Fruit fly (Drosophila melanogaster) whole organism, embryonic: ENCODE measurements around the gene Cdk1.

Experiments used
- Abd-B ChIP-seq: fragments of 200-800 bp; sonication (Bioruptor generic); optimal IDR thresholded peaks from 2 replicates; lab custom pipeline; 2018; ENCODE audit warnings: missing biosample characterization, mild to moderate bottlenecking, missing genetic modification characterization, moderate library complexity
- Asciz ChIP-seq: fragments of 200-800 bp; sonication (Bioruptor generic); optimal IDR thresholded peaks from 2 replicates; lab custom pipeline; 2017; ENCODE audit warnings: missing biosample characterization, mild to moderate bottlenecking, missing genetic modification characterization, missing genetic modification reagents
- BEAF-32 ChIP-seq: fragments of 200-800 bp; sonication (Bioruptor generic); optimal IDR thresholded peaks from 3 replicates; lab custom pipeline; 2017; ENCODE audit warnings: missing biosample characterization, missing genetic modification characterization, mild to moderate bottlenecking, moderate library complexity, missing genetic modification reagents
- Bdp1 ChIP-seq: fragments of 200-800 bp; sonication (Bioruptor generic); optimal IDR thresholded peaks from 3 replicates; lab custom pipeline; 2016; ENCODE audit warnings: missing biosample characterization, missing genetic modification characterization
- CG10321 ChIP-seq: fragments of 200-800 bp; sonication (Bioruptor generic); IDR thresholded peaks from 2 replicates; pipeline ENCODE4 v1.3.6; 2022; ENCODE audit warnings: missing biosample characterization, missing genetic modification characterization
- CG12391 ChIP-seq: fragments of 200-800 bp; sonication (Bioruptor generic); optimal IDR thresholded peaks from 3 replicates; lab custom pipeline; 2018; ENCODE audit warnings: missing biosample characterization, mild to moderate bottlenecking, missing genetic modification characterization, moderate library complexity
- CG14050 ChIP-seq: fragments of 200-800 bp; sonication (Bioruptor generic); IDR thresholded peaks from 3 replicates; pipeline ENCODE4 v1.3.6; 2022; ENCODE audit warnings: missing biosample characterization, missing genetic modification characterization
- CG14441 ChIP-seq: fragments of 200-800 bp; sonication (Bioruptor generic); IDR thresholded peaks from 2 replicates; pipeline ENCODE4 v1.3.6; 2022; ENCODE audit warnings: missing biosample characterization, missing genetic modification characterization
- CG1647 ChIP-seq: fragments of 200-800 bp; sonication (Bioruptor generic); optimal IDR thresholded peaks from 3 replicates; lab custom pipeline; 2016; ENCODE audit warnings: missing biosample characterization, missing genetic modification characterization
- CG16779 ChIP-seq: fragments of 200-800 bp; sonication (Bioruptor generic); IDR thresholded peaks from 2 replicates; pipeline ENCODE4 v1.3.6; 2022; ENCODE audit warnings: missing biosample characterization, missing genetic modification characterization
- CG16815 ChIP-seq: fragments of 200-800 bp; sonication (Bioruptor generic); optimal IDR thresholded peaks from 3 replicates; lab custom pipeline; 2017; ENCODE audit warnings: missing biosample characterization, mild to moderate bottlenecking, missing genetic modification characterization
- CG17359 ChIP-seq: fragments of 200-800 bp; sonication (Bioruptor generic); optimal IDR thresholded peaks from 3 replicates; lab custom pipeline; 2018; ENCODE audit warnings: missing biosample characterization, mild to moderate bottlenecking, missing genetic modification characterization, moderate library complexity
- CG17361 ChIP-seq: fragments of 200-800 bp; sonication (Bioruptor generic); IDR thresholded peaks from 3 replicates; pipeline ENCODE4 v1.3.6; 2022; ENCODE audit warnings: missing biosample characterization, missing genetic modification characterization
- CG2678 ChIP-seq: fragments of 200-800 bp; sonication (Bioruptor generic); optimal IDR thresholded peaks from 3 replicates; lab custom pipeline; 2019; ENCODE audit warnings: missing biosample characterization, mild to moderate bottlenecking, missing genetic modification characterization, moderate library complexity
- CG30403 ChIP-seq: fragments of 200-800 bp; sonication (Bioruptor generic); optimal IDR thresholded peaks from 3 replicates; lab custom pipeline; 2016; ENCODE audit warnings: missing biosample characterization, missing genetic modification characterization
- CG3065 ChIP-seq: fragments of 200-800 bp; sonication (Bioruptor generic); optimal IDR thresholded peaks from 2 replicates; lab custom pipeline; 2016; ENCODE audit warnings: missing biosample characterization, missing genetic modification characterization
- CG4404 ChIP-seq: fragments of 200-800 bp; sonication (Bioruptor generic); IDR thresholded peaks from 2 replicates; pipeline ENCODE4 v1.3.6; 2022; ENCODE audit warnings: missing biosample characterization, missing genetic modification characterization
- CG6272 ChIP-seq: fragments of 200-800 bp; sonication (Bioruptor generic); IDR thresholded peaks from 2 replicates; pipeline ENCODE4 v1.3.6; 2022; ENCODE audit warnings: missing biosample characterization, missing genetic modification characterization
- CG6791 ChIP-seq: fragments of 200-800 bp; sonication (Bioruptor generic); IDR thresholded peaks from 3 replicates; pipeline ENCODE4 v1.3.6; 2022; ENCODE audit warnings: missing biosample characterization, missing genetic modification characterization; ENCODE audit not compliant: partially characterized antibody
- CG7745 ChIP-seq: fragments of 200-800 bp; sonication (Bioruptor generic); optimal IDR thresholded peaks from 2 replicates; lab custom pipeline; 2018; ENCODE audit warnings: missing biosample characterization, mild to moderate bottlenecking, missing genetic modification characterization, moderate library complexity
- CG8281 ChIP-seq: fragments of 200-800 bp; sonication (Bioruptor generic); optimal IDR thresholded peaks from 2 replicates; lab custom pipeline; 2018; ENCODE audit warnings: missing biosample characterization, mild to moderate bottlenecking, missing genetic modification characterization, moderate library complexity
- CG8388 ChIP-seq: fragments of 200-800 bp; sonication (Bioruptor generic); optimal IDR thresholded peaks from 2 replicates; lab custom pipeline; 2019; ENCODE audit warnings: missing biosample characterization, mild to moderate bottlenecking, missing genetic modification characterization, moderate library complexity
- E2f1 ChIP-seq: fragments of 200-800 bp; sonication (Bioruptor generic); IDR thresholded peaks from 2 replicates; pipeline ENCODE4 v1.3.6; 2022; ENCODE audit warnings: missing biosample characterization, missing genetic modification characterization
- GATAe ChIP-seq: fragments of 200-800 bp; sonication (Bioruptor generic); conservative IDR thresholded peaks from 2 replicates; pipeline ENCODE4 v1.3.6; 2022; ENCODE audit warnings: missing biosample characterization, missing genetic modification characterization
- Hr3 ChIP-seq: fragments of 200-800 bp; sonication (Bioruptor generic); optimal IDR thresholded peaks from 3 replicates; lab custom pipeline; 2016; ENCODE audit warnings: missing biosample characterization, missing genetic modification characterization
- Hr78 ChIP-seq, 2 experiments: fragments of 200-800 bp in 1 of 2; fragments of >200 bp in 1 of 2; sonication (Bioruptor generic) in 1 of 2; optimal IDR thresholded peaks; 2 replicates each; lab custom pipeline; 2017 to 2019; ENCODE audit warnings: missing biosample characterization in 2 of 2, missing genetic modification characterization in 2 of 2, mild to moderate bottlenecking in 1 of 2, moderate library complexity in 1 of 2
- Lhr ChIP-seq: fragments of 200-800 bp; sonication (Bioruptor generic); optimal IDR thresholded peaks from 3 replicates; lab custom pipeline; 2017; ENCODE audit warnings: mild to moderate bottlenecking, missing biosample characterization, missing genetic modification reagents, missing genetic modification characterization
- Meics ChIP-seq: fragments of 200-800 bp; sonication (Bioruptor generic); optimal IDR thresholded peaks from 2 replicates; lab custom pipeline; 2017; ENCODE audit warnings: missing biosample characterization, mild to moderate bottlenecking, missing genetic modification characterization
- NC2β ChIP-seq: fragments of 200-800 bp; sonication (Bioruptor generic); optimal IDR thresholded peaks from 2 replicates; lab custom pipeline; 2016; ENCODE audit warnings: missing biosample characterization, missing genetic modification characterization
- Optix ChIP-seq: fragments of 200-800 bp; sonication (Bioruptor generic); IDR thresholded peaks from 3 replicates; pipeline ENCODE4 v1.3.6; 2022; ENCODE audit warnings: missing biosample characterization, missing genetic modification characterization
- Trl ChIP-seq, 3 experiments: fragments of >200 bp in 2 of 3; fragments of 200-800 bp in 1 of 3; sonication (Bioruptor generic) in 1 of 3; optimal IDR thresholded peaks; 2 replicates in 1 of 3; 3 replicates in 2 of 3; lab custom pipeline; 2016 to 2017; ENCODE audit warnings: missing biosample characterization in 1 of 3, missing genetic modification characterization in 1 of 3
- Vsx1 ChIP-seq: fragments of 200-800 bp; sonication (Bioruptor generic); optimal IDR thresholded peaks from 2 replicates; lab custom pipeline; 2017; ENCODE audit warnings: missing biosample characterization, mild to moderate bottlenecking, missing genetic modification characterization, missing genetic modification reagents
- YL-1 ChIP-seq: fragments of 200-800 bp; sonication (Bioruptor generic); optimal IDR thresholded peaks from 3 replicates; lab custom pipeline; 2017; ENCODE audit warnings: missing biosample characterization, mild to moderate bottlenecking, missing genetic modification characterization
- ap ChIP-seq: fragments of 200-800 bp; sonication (Bioruptor generic); IDR thresholded peaks from 2 replicates; pipeline ENCODE4 v1.3.6; 2022; ENCODE audit warnings: missing biosample characterization, missing genetic modification characterization
- ato ChIP-seq: fragments of 200-800 bp; sonication (Bioruptor generic); IDR thresholded peaks from 2 replicates; pipeline ENCODE4 v1.3.6; 2022; ENCODE audit warnings: missing biosample characterization, missing genetic modification characterization; ENCODE audit not compliant: partially characterized antibody
- ci ChIP-seq: fragments of 200-800 bp; sonication (Bioruptor generic); IDR thresholded peaks from 3 replicates; pipeline ENCODE4 v1.3.6; 2022; ENCODE audit warnings: missing biosample characterization, missing genetic modification characterization
- corto ChIP-seq: fragments of 200-800 bp; sonication (Bioruptor generic); optimal IDR thresholded peaks from 2 replicates; lab custom pipeline; 2016; ENCODE audit warnings: missing biosample characterization, mild to moderate bottlenecking, missing genetic modification characterization, moderate library complexity
- dan ChIP-seq: fragments of 200-800 bp; sonication (Bioruptor generic); IDR thresholded peaks from 2 replicates; pipeline ENCODE4 v1.3.6; 2022; ENCODE audit warnings: missing biosample characterization, missing genetic modification characterization
- dpn ChIP-seq, 2 experiments: fragments of 200-800 bp; sonication (Bioruptor generic); optimal IDR thresholded peaks; 3 replicates each; lab custom pipeline; 2016; ENCODE audit warnings: missing biosample characterization in 2 of 2, missing genetic modification characterization in 2 of 2
- emc ChIP-seq: fragments of 200-800 bp; sonication (Bioruptor generic); optimal IDR thresholded peaks from 2 replicates; lab custom pipeline; 2016; ENCODE audit warnings: missing biosample characterization, missing genetic modification characterization
- en ChIP-seq: fragments of 200-800 bp; sonication (Bioruptor generic); optimal IDR thresholded peaks from 2 replicates; lab custom pipeline; 2016; ENCODE audit warnings: missing biosample characterization, missing genetic modification characterization
- eyg ChIP-seq: fragments of 200-800 bp; sonication (Bioruptor generic); optimal IDR thresholded peaks from 3 replicates; lab custom pipeline; 2016; ENCODE audit warnings: missing biosample characterization, missing genetic modification characterization
- gcm2 ChIP-seq: fragments of 200-800 bp; sonication (Bioruptor generic); optimal IDR thresholded peaks from 2 replicates; lab custom pipeline; 2016; ENCODE audit warnings: missing biosample characterization, missing genetic modification characterization
- nmo ChIP-seq: fragments of 200-800 bp; sonication (Bioruptor generic); optimal IDR thresholded peaks from 2 replicates; lab custom pipeline; 2018; ENCODE audit warnings: missing biosample characterization, mild to moderate bottlenecking, missing genetic modification characterization, moderate library complexity
- otp ChIP-seq: fragments of 200-800 bp; sonication (Bioruptor generic); IDR thresholded peaks from 3 replicates; pipeline ENCODE4, ENCODE4 v1.3.6; 2022; ENCODE audit warnings: missing biosample characterization, missing genetic modification characterization
- psq ChIP-seq: fragments of 200-800 bp; sonication (Bioruptor generic); optimal IDR thresholded peaks from 2 replicates; lab custom pipeline; 2017; ENCODE audit warnings: missing biosample characterization, missing genetic modification characterization
- tap ChIP-seq: fragments of 200-800 bp; optimal IDR thresholded peaks from 3 replicates; lab custom pipeline; 2019; ENCODE audit warnings: missing biosample characterization, mild to moderate bottlenecking, missing genetic modification characterization, moderate library complexity
- vfl ChIP-seq: fragments of 200-800 bp; sonication (Bioruptor generic); optimal IDR thresholded peaks from 2 replicates; lab custom pipeline; 2016; ENCODE audit warnings: missing biosample characterization, missing genetic modification characterization
- zfh1 ChIP-seq: fragments of 200-800 bp; sonication (Bioruptor generic); IDR thresholded peaks from 3 replicates; pipeline ENCODE4 v1.3.6; 2022; ENCODE audit warnings: missing biosample characterization, missing genetic modification characterization
- zfh2 ChIP-seq: fragments of 200-800 bp; sonication (Bioruptor generic); optimal IDR thresholded peaks from 2 replicates; lab custom pipeline; 2016; ENCODE audit warnings: missing biosample characterization, missing genetic modification characterization

The Cdk1 gene

DNA sequence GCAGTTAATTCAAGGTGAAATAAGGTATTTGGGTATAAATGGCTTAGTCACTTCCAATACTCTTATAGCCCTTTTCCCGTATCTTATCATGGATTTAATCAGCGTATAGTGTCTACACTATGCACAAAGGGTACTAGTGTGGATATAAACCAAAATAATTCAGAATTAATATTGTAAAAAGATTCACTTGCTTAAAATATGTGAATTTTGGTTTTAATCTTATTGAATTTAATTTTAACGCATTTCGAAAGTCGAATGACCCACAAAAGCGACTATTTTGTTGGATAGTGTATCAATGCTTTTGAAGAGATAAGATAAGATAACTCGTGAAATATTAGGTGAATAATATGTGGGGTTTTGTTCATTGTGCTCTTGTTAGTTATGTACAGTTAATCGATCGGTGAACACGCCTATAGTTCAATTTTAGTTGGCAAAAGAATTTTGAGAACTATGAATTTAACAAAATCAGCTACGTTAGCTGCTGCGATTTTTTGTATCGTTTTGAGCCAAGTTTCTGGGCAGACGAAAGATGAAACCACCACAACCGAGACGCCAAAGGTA is 4.1 kb downstream of the Cdk1 start, which contains the start of gene CG5096 (continued):
- peak; percentile 91 for TF ChIP-seq Meics (GFP tag; lab: Kevin White, UChicago)
- peak; percentile 19 for TF ChIP-seq NC2β (GFP tag; lab: Kevin White, UChicago)
- peak; percentile 49 for TF ChIP-seq psq (GFP tag; lab: Kevin White, UChicago)
- no peak for TF ChIP-seq ato (GFP tag; lab: Robert Waterston, UW)
- TF ChIP-seq dan, result no peak
- TF ChIP-seq ci (GFP tag; lab: Robert Waterston, UW), result peak; percentile 94
- TF ChIP-seq CG7745 (tag; lab: Kevin White, UChicago), result no peak
- TF ChIP-seq corto (GFP tag; lab: Kevin White, UChicago), result peak; percentile 27
- peak; percentile 67 for TF ChIP-seq zfh2 (GFP tag; lab: Kevin White, UChicago)
- peak; percentile 59 for TF ChIP-seq emc (GFP tag; lab: Kevin White, UChicago)
- TF ChIP-seq vfl (GFP tag; lab: Kevin White, UChicago), result peak; percentile 57
- TF ChIP-seq otp (GFP tag; lab: Robert Waterston, UW), result peak; percentile 87
- peak; percentile 88 for TF ChIP-seq E2f1 (GFP tag; lab: Robert Waterston, UW)
- no peak for TF ChIP-seq Trl (optimal IDR thresholded peaks at IDR 0.05; lab: Kevin White, UChicago)
- TF ChIP-seq Trl (GFP tag; optimal IDR thresholded peaks at IDR 0.05; lab: Kevin White, UChicago), result peak; percentile 74
- peak; percentile 67 for TF ChIP-seq CG1647 (GFP tag; lab: Kevin White, UChicago)
- TF ChIP-seq Hr3 (GFP tag; lab: Kevin White, UChicago), result peak; percentile 79
- peak; percentile 80 to 82 for TF ChIP-seq dpn (GFP tag; optimal IDR thresholded peaks at IDR 0.05; lab: Kevin White, UChicago)
- TF ChIP-seq CG6791 (GFP tag; lab: Robert Waterston, UW), result no peak
- TF ChIP-seq Abd-B (GFP tag; lab: Kevin White, UChicago), result no peak
- peak; percentile 100 for TF ChIP-seq GATAe (GFP tag; lab: Robert Waterston, UW)
- 0 out of 2 replicates have a peak, but pooled peaks have one; percentile 60 for TF ChIP-seq CG16779 (GFP tag; lab: Robert Waterston, UW)
- no peak for TF ChIP-seq Hr78 (GFP tag; optimal IDR thresholded peaks at IDR 0.05; lab: Kevin White, UChicago)
- peak; percentile 94 for TF ChIP-seq CG17359 (tag; lab: Kevin White, UChicago)
- TF ChIP-seq CG3065 (GFP tag; lab: Kevin White, UChicago), result peak; percentile 32
- TF ChIP-seq en, result peak; percentile 72
- TF ChIP-seq YL-1, result peak; percentile 35
- peak; percentile 88 for TF ChIP-seq nmo (GFP tag; lab: Kevin White, UChicago)
- peak; percentile 59; the same call in 1 of the 2 replicates for TF ChIP-seq CG10321 (GFP tag; lab: Robert Waterston, UW)
- TF ChIP-seq Bdp1, result no peak
- TF ChIP-seq CG16815, result peak; percentile 14
- peak; percentile 87 for TF ChIP-seq Asciz (GFP tag; lab: Kevin White, UChicago)
- peak; percentile 72 for TF ChIP-seq CG8281 (tag; lab: Kevin White, UChicago)
- peak; percentile 84 for TF ChIP-seq ap
- peak; percentile 85 for TF ChIP-seq CG30403 (GFP tag; lab: Kevin White, UChicago)
- TF ChIP-seq eyg (GFP tag; lab: Kevin White, UChicago), result peak; percentile 69
- TF ChIP-seq CG8388 (GFP tag; lab: Kevin White, UChicago), result peak; percentile 82
- peak; percentile 84; the same call in 2 of the 3 replicates for TF ChIP-seq CG17361 (GFP tag; lab: Robert Waterston, UW)
- peak; percentile 67 for TF ChIP-seq Vsx1 (GFP tag; lab: Kevin White, UChicago)
- TF ChIP-seq zfh1 (GFP tag; lab: Robert Waterston, UW), result peak; percentile 87
- peak; percentile 91 for TF ChIP-seq CG12391 (tag; lab: Kevin White, UChicago)
- TF ChIP-seq CG4404, result no peak
- TF ChIP-seq tap (tag; lab: Kevin White, UChicago), result peak; percentile 94
- peak; percentile 97 for TF ChIP-seq CG2678 (tag; lab: Kevin White, UChicago)
- TF ChIP-seq BEAF-32 (GFP tag; lab: Kevin White, UChicago), result no peak
- peak; percentile 87 for TF ChIP-seq CG14050
- TF ChIP-seq Optix, result no peak
- TF ChIP-seq CG6272, result peak; percentile 81
- peak; percentile 92 for TF ChIP-seq CG14441 (GFP tag; lab: Robert Waterston, UW)
- TF ChIP-seq Lhr (GFP tag; lab: Kevin White, UChicago), result no peak
- peak; percentile 23 for TF ChIP-seq gcm2 (GFP tag; lab: Kevin White, UChicago)
